Fruit fly (Drosophila melanogaster) whole organism, embryonic: ENCODE results near the gene SoYb.
A peak's percentile ranks its signal among the peaks of the same experiment; 100 is the strongest.

Experiments
- CG10147 ChIP-seq: fragments of 200-800 bp; sonication (Bioruptor generic); optimal IDR thresholded peaks from 2 replicates; lab custom pipeline; 2019; ENCODE audit warnings: missing biosample characterization, mild to moderate bottlenecking, missing genetic modification characterization, moderate library complexity
- CG10431 ChIP-seq: fragments of 200-800 bp; sonication (Bioruptor generic); optimal IDR thresholded peaks from 3 replicates; lab custom pipeline; 2018; ENCODE audit warnings: missing biosample characterization, mild to moderate bottlenecking, missing genetic modification characterization
- CG12391 ChIP-seq: fragments of 200-800 bp; sonication (Bioruptor generic); optimal IDR thresholded peaks from 3 replicates; lab custom pipeline; 2018; ENCODE audit warnings: missing biosample characterization, mild to moderate bottlenecking, missing genetic modification characterization, moderate library complexity
- CG12769 ChIP-seq: fragments of 200-800 bp; sonication (Bioruptor generic); optimal IDR thresholded peaks from 2 replicates; lab custom pipeline; 2019; ENCODE audit warnings: missing biosample characterization, mild to moderate bottlenecking, missing genetic modification characterization, moderate library complexity
- CG13287 ChIP-seq: fragments of 200-800 bp; sonication (Bioruptor generic); IDR thresholded peaks from 2 replicates; pipeline ENCODE4 v1.3.6; 2022; ENCODE audit warnings: missing biosample characterization, missing genetic modification characterization; ENCODE audit not compliant: partially characterized antibody
- CG13296 ChIP-seq: fragments of 200-800 bp; sonication (Bioruptor generic); optimal IDR thresholded peaks from 3 replicates; lab custom pipeline; 2018; ENCODE audit warnings: missing biosample characterization, mild to moderate bottlenecking, missing genetic modification characterization
- CG13424 ChIP-seq: fragments of 200-800 bp; sonication (Bioruptor generic); optimal IDR thresholded peaks from 2 replicates; lab custom pipeline; 2019; ENCODE audit warnings: missing biosample characterization, mild to moderate bottlenecking, missing genetic modification characterization, moderate library complexity
- CG13775 ChIP-seq: fragments of 200-800 bp; sonication (Bioruptor generic); optimal IDR thresholded peaks from 3 replicates; lab custom pipeline; 2017; ENCODE audit warnings: missing biosample characterization, mild to moderate bottlenecking, missing genetic modification characterization
- CG15073 ChIP-seq: fragments of 200-800 bp; sonication (Bioruptor generic); optimal IDR thresholded peaks from 2 replicates; lab custom pipeline; 2016; ENCODE audit warnings: missing biosample characterization, missing genetic modification characterization
- CG15514 ChIP-seq: fragments of 200-800 bp; sonication (Bioruptor generic); optimal IDR thresholded peaks from 3 replicates; lab custom pipeline; 2017; ENCODE audit warnings: missing biosample characterization, missing genetic modification characterization, mild to moderate bottlenecking, moderate library complexity, missing genetic modification reagents
- CG15601 ChIP-seq: fragments of 200-800 bp; sonication (Bioruptor generic); optimal IDR thresholded peaks from 3 replicates; lab custom pipeline; 2019; ENCODE audit warnings: missing biosample characterization, mild to moderate bottlenecking, missing genetic modification characterization, moderate library complexity
- CG15696 ChIP-seq: fragments of 200-800 bp; sonication (Bioruptor generic); optimal IDR thresholded peaks from 2 replicates; lab custom pipeline; 2019; ENCODE audit warnings: missing biosample characterization, mild to moderate bottlenecking, missing genetic modification characterization, moderate library complexity
- CG2678 ChIP-seq: fragments of 200-800 bp; sonication (Bioruptor generic); optimal IDR thresholded peaks from 3 replicates; lab custom pipeline; 2019; ENCODE audit warnings: missing biosample characterization, mild to moderate bottlenecking, missing genetic modification characterization, moderate library complexity
- CG4424 ChIP-seq: fragments of 200-800 bp; sonication (Bioruptor generic); optimal IDR thresholded peaks from 3 replicates; lab custom pipeline; 2016; ENCODE audit warnings: missing biosample characterization, missing genetic modification characterization
- CG4617 ChIP-seq: fragments of 200-800 bp; sonication (Bioruptor generic); optimal IDR thresholded peaks from 3 replicates; lab custom pipeline; 2016; ENCODE audit warnings: missing biosample characterization, missing genetic modification characterization, borderline replicate concordance
- CG5180 ChIP-seq: fragments of 200-800 bp; sonication (Bioruptor generic); optimal IDR thresholded peaks from 3 replicates; lab custom pipeline; 2017; ENCODE audit warnings: missing biosample characterization, missing genetic modification characterization, mild to moderate bottlenecking, moderate library complexity, missing genetic modification reagents
- CG6791 ChIP-seq: fragments of 200-800 bp; sonication (Bioruptor generic); IDR thresholded peaks from 3 replicates; pipeline ENCODE4 v1.3.6; 2022; ENCODE audit warnings: missing biosample characterization, missing genetic modification characterization; ENCODE audit not compliant: partially characterized antibody
- CG7745 ChIP-seq: fragments of 200-800 bp; sonication (Bioruptor generic); optimal IDR thresholded peaks from 2 replicates; lab custom pipeline; 2018; ENCODE audit warnings: missing biosample characterization, mild to moderate bottlenecking, missing genetic modification characterization, moderate library complexity
- CG7928 ChIP-seq: fragments of 200-800 bp; sonication (Bioruptor generic); optimal IDR thresholded peaks from 2 replicates; lab custom pipeline; 2017; ENCODE audit warnings: missing biosample characterization, mild to moderate bottlenecking, missing genetic modification characterization
- CG8388 ChIP-seq: fragments of 200-800 bp; sonication (Bioruptor generic); optimal IDR thresholded peaks from 2 replicates; lab custom pipeline; 2019; ENCODE audit warnings: missing biosample characterization, mild to moderate bottlenecking, missing genetic modification characterization, moderate library complexity
- CG8924 ChIP-seq: fragments of 200-800 bp; optimal IDR thresholded peaks from 3 replicates; lab custom pipeline; 2019; ENCODE audit warnings: missing biosample characterization, mild to moderate bottlenecking, missing genetic modification characterization, moderate library complexity
- CoRest ChIP-seq: fragments of 200-800 bp; sonication (Bioruptor generic); optimal IDR thresholded peaks from 3 replicates; lab custom pipeline; 2018; ENCODE audit warnings: missing biosample characterization, mild to moderate bottlenecking, missing genetic modification characterization, moderate library complexity
- D19A ChIP-seq: fragments of 200-800 bp; optimal IDR thresholded peaks from 3 replicates; lab custom pipeline; 2019; ENCODE audit warnings: missing biosample characterization, mild to moderate bottlenecking, missing genetic modification characterization, moderate library complexity
- Dref ChIP-seq: fragments of 200-800 bp; sonication (Bioruptor generic); IDR thresholded peaks from 2 replicates; pipeline ENCODE4 v1.3.6; 2022; ENCODE audit warnings: missing biosample characterization, missing genetic modification characterization
- E2f2 ChIP-seq: fragments of 200-800 bp; sonication (Bioruptor generic); IDR thresholded peaks from 2 replicates; pipeline ENCODE4 v1.3.6; 2022; ENCODE audit warnings: missing biosample characterization, missing genetic modification characterization
- Elba2 ChIP-seq: fragments of 200-800 bp; sonication (Bioruptor generic); optimal IDR thresholded peaks from 3 replicates; lab custom pipeline; 2016; ENCODE audit warnings: missing biosample characterization, missing genetic modification characterization
- Fer3 ChIP-seq: fragments of 200-800 bp; sonication (Bioruptor generic); optimal IDR thresholded peaks from 2 replicates; lab custom pipeline; 2018; ENCODE audit warnings: missing biosample characterization, mild to moderate bottlenecking, missing genetic modification characterization, moderate library complexity
- MBD-R2 ChIP-seq: fragments of 200-800 bp; sonication (Bioruptor generic); IDR thresholded peaks from 2 replicates; pipeline ENCODE4 v1.3.6; 2022; ENCODE audit warnings: missing biosample characterization, missing genetic modification characterization
- NC2β ChIP-seq: fragments of 200-800 bp; sonication (Bioruptor generic); optimal IDR thresholded peaks from 2 replicates; lab custom pipeline; 2016; ENCODE audit warnings: missing biosample characterization, missing genetic modification characterization
- Sox100B ChIP-seq: fragments of 200-800 bp; sonication (Bioruptor generic); optimal IDR thresholded peaks from 3 replicates; lab custom pipeline; 2018; ENCODE audit warnings: missing biosample characterization, mild to moderate bottlenecking, missing genetic modification characterization
- Vsx1 ChIP-seq: fragments of 200-800 bp; sonication (Bioruptor generic); optimal IDR thresholded peaks from 2 replicates; lab custom pipeline; 2017; ENCODE audit warnings: missing biosample characterization, mild to moderate bottlenecking, missing genetic modification characterization, missing genetic modification reagents
- Xbp1 ChIP-seq: fragments of 200-800 bp; sonication (Bioruptor generic); optimal IDR thresholded peaks from 3 replicates; lab custom pipeline; 2016; ENCODE audit warnings: missing biosample characterization, mild to moderate bottlenecking, missing genetic modification characterization
- YL-1 ChIP-seq: fragments of 200-800 bp; sonication (Bioruptor generic); optimal IDR thresholded peaks from 3 replicates; lab custom pipeline; 2017; ENCODE audit warnings: missing biosample characterization, mild to moderate bottlenecking, missing genetic modification characterization
- ci ChIP-seq: fragments of 200-800 bp; sonication (Bioruptor generic); IDR thresholded peaks from 3 replicates; pipeline ENCODE4 v1.3.6; 2022; ENCODE audit warnings: missing biosample characterization, missing genetic modification characterization
- da ChIP-seq: fragments of 200-800 bp; sonication (Bioruptor generic); optimal IDR thresholded peaks from 2 replicates; lab custom pipeline; 2016; ENCODE audit warnings: missing biosample characterization, missing genetic modification characterization
- emc ChIP-seq: fragments of 200-800 bp; sonication (Bioruptor generic); optimal IDR thresholded peaks from 2 replicates; lab custom pipeline; 2016; ENCODE audit warnings: missing biosample characterization, missing genetic modification characterization
- lab ChIP-seq: fragments of 200-800 bp; sonication (Bioruptor generic); optimal IDR thresholded peaks from 3 replicates; lab custom pipeline; 2017; ENCODE audit warnings: missing biosample characterization, missing genetic modification characterization, mild to moderate bottlenecking, moderate library complexity, missing genetic modification reagents
- lbe ChIP-seq: fragments of 200-800 bp; sonication (Bioruptor generic); optimal IDR thresholded peaks from 2 replicates; lab custom pipeline; 2016; ENCODE audit warnings: missing biosample characterization, mild to moderate bottlenecking, missing genetic modification characterization
- nmo ChIP-seq: fragments of 200-800 bp; sonication (Bioruptor generic); optimal IDR thresholded peaks from 2 replicates; lab custom pipeline; 2018; ENCODE audit warnings: missing biosample characterization, mild to moderate bottlenecking, missing genetic modification characterization, moderate library complexity
- nom ChIP-seq: fragments of 200-800 bp; sonication (Bioruptor generic); optimal IDR thresholded peaks from 2 replicates; lab custom pipeline; 2017; ENCODE audit warnings: missing biosample characterization, missing genetic modification characterization, mild to moderate bottlenecking, moderate library complexity, missing genetic modification reagents
- prd ChIP-seq, 3 experiments: fragments of >200 bp in 2 of 3; fragments of 200-800 bp in 1 of 3; sonication (Bioruptor generic) in 1 of 3; optimal IDR thresholded peaks in 2 of 3; IDR thresholded peaks in 1 of 3; 2 replicates in 2 of 3; 3 replicates in 1 of 3; pipeline versions ENCODE4 v1.3.6 to Lab custom; 2017 to 2022; ENCODE audit warnings: missing biosample characterization in 1 of 3, missing genetic modification characterization in 1 of 3
- pzg ChIP-seq: fragments of 200-800 bp; sonication (Bioruptor generic); optimal IDR thresholded peaks from 3 replicates; lab custom pipeline; 2018; ENCODE audit warnings: missing biosample characterization, mild to moderate bottlenecking, missing genetic modification characterization, moderate library complexity
- row ChIP-seq: fragments of 200-800 bp; sonication (Bioruptor generic); IDR thresholded peaks from 3 replicates; pipeline ENCODE4 v1.3.6; 2022; ENCODE audit warnings: missing biosample characterization, missing genetic modification characterization
- sd ChIP-seq: fragments of 200-800 bp; sonication (Bioruptor generic); optimal IDR thresholded peaks from 3 replicates; lab custom pipeline; 2018; ENCODE audit warnings: missing biosample characterization, mild to moderate bottlenecking, missing genetic modification characterization, moderate library complexity
- sug ChIP-seq: fragments of 200-800 bp; optimal IDR thresholded peaks from 2 replicates; lab custom pipeline; 2019; ENCODE audit warnings: missing biosample characterization, mild to moderate bottlenecking, missing genetic modification characterization, moderate library complexity

SoYb gene

dm6 chr2L:9966983-9967737 is 35.4 kb downstream of the SoYb start, which contains the start of the genes Dref and RpL13 (continued):
- TF ChIP-seq prd (optimal IDR thresholded peaks at IDR 0.05; lab: Kevin White, UChicago) (no peak), prd (GFP tag; IDR thresholded peaks at IDR 0.05; lab: Robert Waterston, UW) (peak; percentile 60), emc (peak; percentile 79), da (GFP tag; lab: Kevin White, UChicago) (peak; percentile 61), CG15073 (GFP tag; lab: Kevin White, UChicago) (no peak)

dm6 chr2L:9963603-9964042 is 38.9 kb downstream of the SoYb start, which contains the start of gene CG5850:
Gene CG5850, minus strand, starts transcription at chr2L:9963949.
- TF ChIP-seq YL-1 (GFP tag; lab: Kevin White, UChicago) (peak; percentile 77), CG13424 (tag; lab: Kevin White, UChicago) (peak; percentile 28), sd (tag; lab: Kevin White, UChicago) (peak; percentile 15), CG8388 (GFP tag; lab: Kevin White, UChicago) (peak; percentile 4), CG5180 (no peak), lbe (GFP tag; lab: Kevin White, UChicago) (peak; percentile 25), CG4424 (GFP tag; lab: Kevin White, UChicago) (peak; percentile 20), Elba2 (GFP tag; lab: Kevin White, UChicago) (peak; percentile 94), NC2β (GFP tag; lab: Kevin White, UChicago) (no peak), CG13287 (peak; percentile 45), nom (GFP tag; lab: Kevin White, UChicago) (peak; percentile 21), Vsx1 (no peak), lab (GFP tag; lab: Kevin White, UChicago) (peak; percentile 17), CoRest (peak; percentile 52), sug (tag; lab: Kevin White, UChicago) (peak; percentile 42), pzg (GFP tag; lab: Kevin White, UChicago) (peak; percentile 29), CG8924 (peak; percentile 31), nmo (GFP tag; lab: Kevin White, UChicago) (peak; percentile 8), CG15601 (peak; percentile 13), CG10147 (GFP tag; lab: Kevin White, UChicago) (peak; percentile 15), CG13775 (no peak), CG15696 (peak; percentile 4), Xbp1 (peak; percentile 5), row (GFP tag; lab: Robert Waterston, UW) (peak; percentile 71), Sox100B (peak; percentile 54), CG6791 (no peak), CG7928 (GFP tag; lab: Kevin White, UChicago) (peak; percentile 85), MBD-R2 (GFP tag; lab: Robert Waterston, UW) (peak; percentile 52), CG13296 (GFP tag; lab: Kevin White, UChicago) (peak; percentile 41), ci (GFP tag; lab: Robert Waterston, UW) (no peak), Dref (no peak), D19A (peak; percentile 38), CG12391 (tag; lab: Kevin White, UChicago) (peak; percentile 64), E2f2 (GFP tag; lab: Robert Waterston, UW) (peak; percentile 65), CG2678 (tag; lab: Kevin White, UChicago) (peak; percentile 43), Fer3 (tag; lab: Kevin White, UChicago) (peak; percentile 25), CG10431 (GFP tag; lab: Kevin White, UChicago) (peak; percentile 20), CG15514 (peak; percentile 32), CG4617 (GFP tag; lab: Kevin White, UChicago) (peak; percentile 60), CG7745 (tag; lab: Kevin White, UChicago) (no peak), CG12769 (tag; lab: Kevin White, UChicago) (no peak)
